Fruit fly (Drosophila melanogaster): ENCODE measurements around the gene ome.
A peak's percentile ranks its signal among the peaks of the same experiment; 100 is the strongest.

The ome gene

dm6 chr3L:14672387-14673110 is at the start of gene ome, which contains the start of gene CG43121 (continued):
- no peak for TF ChIP-seq lmd (GFP tag; IDR thresholded peaks at IDR 0.05)
- TF ChIP-seq CG34224 (GFP tag; IDR thresholded peaks at IDR 0.05; ENCODE audit: partially characterized antibody) = no peak
- no peak for TF ChIP-seq inv (GFP tag; IDR thresholded peaks at IDR 0.05; ENCODE audit: partially characterized antibody)
- peak; percentile 31; the same call in 1 of the 2 replicates for TF ChIP-seq CG32532 (GFP tag; IDR thresholded peaks at IDR 0.05)
- no peak for TF ChIP-seq CG8765 (GFP tag; IDR thresholded peaks at IDR 0.05)
- peak; percentile 62 for TF ChIP-seq Atf6 (GFP tag; IDR thresholded peaks at IDR 0.05)
- TF ChIP-seq az2 (GFP tag; optimal IDR thresholded peaks at IDR 0.05) = peak; percentile 12
- 0 out of 2 replicates have a peak, but pooled peaks have one; percentile 5 for TF ChIP-seq CG10959 (GFP tag; IDR thresholded peaks at IDR 0.05)
- TF ChIP-seq exex (tag; optimal IDR thresholded peaks at IDR 0.05) = no peak
- no peak for TF ChIP-seq C15 (GFP tag; IDR thresholded peaks at IDR 0.05)
- no peak for TF ChIP-seq br (optimal IDR thresholded peaks at IDR 0.05)
- no peak for TF ChIP-seq kay (GFP tag; optimal IDR thresholded peaks at IDR 0.05)
- no peak for TF ChIP-seq gfzf (GFP tag; optimal IDR thresholded peaks at IDR 0.05)
- 0 out of 2 replicates have a peak, but pooled peaks have one; percentile 8 for TF ChIP-seq ap (GFP tag; IDR thresholded peaks at IDR 0.05)
- peak; percentile 20 to 48 for TF ChIP-seq Hr51 (GFP tag; optimal IDR thresholded peaks at IDR 0.05)
- no peak for TF ChIP-seq CG5245 (GFP tag; optimal IDR thresholded peaks at IDR 0.05)
- peak in 1 of 2 experiments; percentile 27 for TF ChIP-seq bsh (GFP tag; optimal IDR thresholded peaks at IDR 0.05)
- TF ChIP-seq seq (GFP tag; IDR thresholded peaks at IDR 0.05) = no peak
- TF ChIP-seq CG11456 (GFP tag; IDR thresholded peaks at IDR 0.05) = no peak
- peak; percentile 33 for TF ChIP-seq dmrt99B (tag; optimal IDR thresholded peaks at IDR 0.05)
- no peak for TF ChIP-seq CG8290 (GFP tag; optimal IDR thresholded peaks at IDR 0.05)
- TF ChIP-seq CG8290 (tag; optimal IDR thresholded peaks at IDR 0.05) = peak in 1 of 2 experiments; percentile 6
- TF ChIP-seq fd64A (GFP tag; optimal IDR thresholded peaks at IDR 0.05) = no peak
- peak; percentile 34 for TF ChIP-seq lab (GFP tag; optimal IDR thresholded peaks at IDR 0.05)
- TF ChIP-seq CG1529 (GFP tag; optimal IDR thresholded peaks at IDR 0.05) = peak; percentile 5
- TF ChIP-seq Dfd (GFP tag; optimal IDR thresholded peaks at IDR 0.05) = no peak

- TF ChIP-seq sd (tag; optimal IDR thresholded peaks at IDR 0.05) = peak; percentile 74
- peak; percentile 2 for TF ChIP-seq lab (GFP tag; optimal IDR thresholded peaks at IDR 0.05)
- no peak for TF ChIP-seq Meics (GFP tag; optimal IDR thresholded peaks at IDR 0.05)
- 0 out of 3 replicates have a peak, but pooled peaks have one; percentile 14 for TF ChIP-seq ken (GFP tag; IDR thresholded peaks at IDR 0.05)
- 0 out of 3 replicates have a peak, but pooled peaks have one; percentile 27 for TF ChIP-seq ci (GFP tag; IDR thresholded peaks at IDR 0.05)
- TF ChIP-seq Deaf1 (tag; optimal IDR thresholded peaks at IDR 0.05) = peak; percentile 31
- TF ChIP-seq CG17612 (GFP tag; IDR thresholded peaks at IDR 0.05) = no peak
- no peak for TF ChIP-seq CG4730 (GFP tag; IDR thresholded peaks at IDR 0.05)
- TF ChIP-seq Hey (tag; optimal IDR thresholded peaks at IDR 0.05) = no peak
- no peak for TF ChIP-seq unc-4 (GFP tag; IDR thresholded peaks at IDR 0.05; ENCODE audit: partially characterized antibody)
- no peak for TF ChIP-seq Atf3 (GFP tag; optimal IDR thresholded peaks at IDR 0.05)
- TF ChIP-seq btn (GFP tag; optimal IDR thresholded peaks at IDR 0.05) = no peak
- TF ChIP-seq H15 (GFP tag; IDR thresholded peaks at IDR 0.05) = no peak
- peak; percentile 95 for TF ChIP-seq CG3163 (GFP tag; optimal IDR thresholded peaks at IDR 0.05)
- peak; percentile 37 for TF ChIP-seq CG3838 (GFP tag; optimal IDR thresholded peaks at IDR 0.05)
- no peak for TF ChIP-seq hbn (GFP tag; IDR thresholded peaks at IDR 0.05; ENCODE audit: partially characterized antibody)
- no peak for TF ChIP-seq tup (GFP tag; optimal IDR thresholded peaks at IDR 0.05)
- peak; percentile 2 for TF ChIP-seq CG17568 (GFP tag; optimal IDR thresholded peaks at IDR 0.05)
- TF ChIP-seq ewg (GFP tag; optimal IDR thresholded peaks at IDR 0.05) = no peak
- TF ChIP-seq CG15479 (GFP tag; optimal IDR thresholded peaks at IDR 0.05) = peak; percentile 33
- no peak for TF ChIP-seq CG2875 (GFP tag; optimal IDR thresholded peaks at IDR 0.05)
- TF ChIP-seq Drgx (GFP tag; IDR thresholded peaks at IDR 0.05) = peak; percentile 61
- peak; percentile 27 for TF ChIP-seq mirr (GFP tag; optimal IDR thresholded peaks at IDR 0.05)
- peak in 1 of 2 experiments; percentile 56 for TF ChIP-seq bsh (GFP tag; optimal IDR thresholded peaks at IDR 0.05)
Observed at dm6 chr3L:14624425-14625309, 48.0 kb upstream of the ome start.

Data from whole organism, embryonic.